Worm (Caenorhabditis elegans): Measurements from ENCODE around the gene B0334.4.

ce11 chrII:11542958-11543357 is 47.5 kb downstream of the B0334.4 start:
- TF ChIP-seq skn-1 (tag; optimal IDR thresholded peaks at IDR 0.05) (no peak), lin-39 (tag; optimal IDR thresholded peaks at IDR 0.05) (no peak), nhr-77 (tag; optimal IDR thresholded peaks at IDR 0.05) (no peak), elt-3 (tag; optimal IDR thresholded peaks at IDR 0.05) (no peak), nhr-237 (tag; optimal IDR thresholded peaks at IDR 0.05) (no peak), ama-1 (optimal IDR thresholded peaks at IDR 0.05) (no peak), jun-1 (tag; optimal IDR thresholded peaks at IDR 0.05) (no peak)

All from whole organism, L3 larva.